Worm (Caenorhabditis elegans): ENCODE results near the gene Y75B8A.7.
A peak's percentile ranks its signal among the peaks of the same experiment; 100 is the strongest.

The Y75B8A.7 gene

ce11 chrIII:12152599-12152998, at the start of gene Y75B8A.7:
Y75B8A.7 (plus strand) TSS chrIII:12152899.
- TF ChIP-seq sem-4 (tag; optimal IDR thresholded peaks at IDR 0.05) (no peak), aly-2 (tag; optimal IDR thresholded peaks at IDR 0.05) (no peak), nhr-23 (tag; optimal IDR thresholded peaks at IDR 0.05) (no peak), snpc-4 (tag; optimal IDR thresholded peaks at IDR 0.05) (no peak), nhr-25 (tag; optimal IDR thresholded peaks at IDR 0.05) (no peak)

DNA sequence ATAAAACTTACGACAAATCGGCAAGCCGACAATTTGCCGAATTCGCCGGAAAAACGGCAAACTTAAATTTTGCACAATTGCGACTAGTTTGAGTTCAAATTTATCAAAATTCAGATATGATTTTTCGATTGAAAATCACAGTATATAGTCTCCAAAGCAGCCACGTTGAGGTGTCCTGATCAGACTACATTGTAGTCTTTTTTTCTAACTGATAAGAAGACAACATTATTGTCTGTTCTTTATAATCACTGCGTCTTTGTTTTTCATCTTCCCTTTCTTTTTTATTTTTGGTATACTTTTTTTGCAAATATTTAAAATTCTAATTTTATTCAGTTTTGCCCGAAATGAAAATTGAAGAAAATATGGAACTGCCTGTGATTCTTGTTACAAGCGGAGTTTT, 45.3 kb upstream of the Y75B8A.7 start, which contains the start of the genes cest-12 and lonp-2:
Gene cest-12 (minus strand): TSS at position 101 of the 400 bp plus-strand sequence.
Gene lonp-2 (plus strand): TSS at position 334 of the 400 bp plus-strand sequence.
- TF ChIP-seq R02D3.7 (tag; optimal IDR thresholded peaks at IDR 0.05) (no peak), mbf-1 (tag; optimal IDR thresholded peaks at IDR 0.05) (no peak), crh-2 (tag; optimal IDR thresholded peaks at IDR 0.05) (no peak), ceh-82 (tag; optimal IDR thresholded peaks at IDR 0.05) (no peak), fos-1 (tag; optimal IDR thresholded peaks at IDR 0.05) (peak; percentile 10)

- no peak for TF ChIP-seq gmeb-1 (tag; optimal IDR thresholded peaks at IDR 0.05)
- TF ChIP-seq aly-2 (tag; optimal IDR thresholded peaks at IDR 0.05): no peak
- no peak for TF ChIP-seq ceh-16 (tag; optimal IDR thresholded peaks at IDR 0.05)
- TF ChIP-seq nhr-10 (tag; optimal IDR thresholded peaks at IDR 0.05): no peak
- no peak for TF ChIP-seq dmd-4 (tag; optimal IDR thresholded peaks at IDR 0.05)
- no peak for TF ChIP-seq ceh-82 (tag; optimal IDR thresholded peaks at IDR 0.05)
- no peak for TF ChIP-seq snpc-4 (tag; optimal IDR thresholded peaks at IDR 0.05)
- TF ChIP-seq ama-1 (optimal IDR thresholded peaks at IDR 0.05): no peak
- no peak for TF ChIP-seq elt-1 (tag; optimal IDR thresholded peaks at IDR 0.05)
- no peak for TF ChIP-seq ztf-4 (tag; optimal IDR thresholded peaks at IDR 0.05)
- no peak for TF ChIP-seq lsy-2 (tag; optimal IDR thresholded peaks at IDR 0.05)
- no peak for TF ChIP-seq fos-1 (tag; optimal IDR thresholded peaks at IDR 0.05)
- no peak for TF ChIP-seq blmp-1 (tag; optimal IDR thresholded peaks at IDR 0.05; ENCODE audit: insufficient read depth)
- no peak for TF ChIP-seq mdl-1 (tag; optimal IDR thresholded peaks at IDR 0.05)
Measured at ce11 chrIII:12118381-12118780, 34.3 kb upstream of the Y75B8A.7 start, which contains the start of gene lron-12. lron-12 (minus strand) TSS chrIII:12118481.

DNA sequence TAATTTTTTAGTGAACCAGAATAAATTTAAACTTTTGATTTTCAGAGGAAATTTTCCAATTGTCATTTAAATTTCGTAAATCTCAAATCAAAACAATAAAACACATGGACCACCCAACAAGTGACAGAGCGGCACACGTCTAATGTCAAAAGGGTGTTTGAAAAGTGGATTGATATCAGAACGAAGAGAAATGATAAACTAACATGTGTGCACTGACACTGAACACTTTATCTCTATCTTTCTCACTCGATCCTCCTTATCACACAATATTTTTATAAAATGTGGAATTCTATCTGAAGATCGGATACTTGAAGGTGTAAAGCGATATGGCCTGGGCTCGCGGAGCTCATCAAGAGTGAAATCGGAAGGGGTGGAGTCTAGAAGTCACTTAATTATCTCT, 33.1 kb upstream of the Y75B8A.7 start:
- TF ChIP-seq C34F6.9 (tag; optimal IDR thresholded peaks at IDR 0.05): no peak

- no peak for TF ChIP-seq unc-39 (tag; optimal IDR thresholded peaks at IDR 0.05)
- peak; percentile 18 for TF ChIP-seq F13H6.1 (tag; optimal IDR thresholded peaks at IDR 0.05)
Measured at ce11 chrIII:12121177-12121576, 31.5 kb upstream of the Y75B8A.7 start.

DNA sequence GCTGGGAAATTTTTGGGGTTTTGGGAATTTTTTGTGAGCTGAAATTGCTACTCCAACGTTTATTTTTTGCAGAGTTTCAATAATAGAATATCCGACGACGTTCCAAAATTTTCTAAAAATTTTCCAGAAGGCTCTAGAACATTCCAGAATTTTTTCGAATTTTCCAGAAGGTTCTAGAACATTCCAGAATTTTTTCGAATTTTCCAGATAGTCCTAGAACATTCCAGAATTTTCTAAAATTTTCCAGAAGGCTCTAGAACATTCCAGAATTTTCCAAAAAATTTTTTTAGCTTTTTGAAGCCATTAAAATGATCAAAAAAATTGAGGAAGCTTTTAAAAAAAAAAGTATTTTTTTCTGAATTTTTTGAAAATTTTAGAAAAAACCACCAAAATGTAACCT, 29.3 kb upstream of the Y75B8A.7 start:
- no peak for TF ChIP-seq nhr-10 (tag; optimal IDR thresholded peaks at IDR 0.05)
- TF ChIP-seq dmd-4 (tag; optimal IDR thresholded peaks at IDR 0.05): no peak
- no peak for TF ChIP-seq unc-55 (GFP tag; optimal IDR thresholded peaks at IDR 0.05)
- TF ChIP-seq unc-62 (GFP tag; optimal IDR thresholded peaks at IDR 0.05): no peak

DNA sequence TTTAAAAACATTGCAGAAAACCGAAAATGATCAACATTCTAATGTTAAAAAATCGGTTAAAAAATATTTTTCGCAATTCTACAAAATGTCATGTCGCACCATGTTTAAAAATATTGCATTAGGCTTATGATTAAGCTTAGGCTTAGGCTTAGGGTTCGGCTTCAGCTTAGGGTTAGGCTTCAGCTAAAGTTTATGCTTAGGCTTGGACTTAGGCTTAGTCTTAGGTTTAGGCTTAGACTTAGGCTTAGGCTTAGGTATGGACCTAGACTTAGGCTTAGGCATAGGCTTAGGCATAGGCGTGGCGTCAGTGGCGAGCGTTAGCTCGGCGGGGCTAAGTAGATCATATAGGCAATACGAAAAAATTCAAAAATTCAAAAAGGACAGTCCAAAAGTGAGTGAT, 28.3 kb upstream of the Y75B8A.7 start:
- TF ChIP-seq ceh-82 (tag; optimal IDR thresholded peaks at IDR 0.05) (no peak), fos-1 (tag; optimal IDR thresholded peaks at IDR 0.05) (no peak), dmd-4 (tag; optimal IDR thresholded peaks at IDR 0.05) (no peak), blmp-1 (tag; optimal IDR thresholded peaks at IDR 0.05; ENCODE audit: insufficient read depth) (no peak), C34F6.9 (tag; optimal IDR thresholded peaks at IDR 0.05) (no peak)

- TF ChIP-seq gmeb-1 (tag; optimal IDR thresholded peaks at IDR 0.05) (no peak), C34F6.9 (tag; optimal IDR thresholded peaks at IDR 0.05) (no peak), nhr-129 (tag; optimal IDR thresholded peaks at IDR 0.05) (no peak), sma-3 (GFP tag; optimal IDR thresholded peaks at IDR 0.05) (no peak), egl-27 (tag; optimal IDR thresholded peaks at IDR 0.05) (no peak), lsy-2 (tag; optimal IDR thresholded peaks at IDR 0.05) (no peak), Y55F3AM.14 (GFP tag; optimal IDR thresholded peaks at IDR 0.05) (no peak), aly-2 (tag; optimal IDR thresholded peaks at IDR 0.05) (no peak), R02D3.7 (tag; optimal IDR thresholded peaks at IDR 0.05) (no peak), alr-1 (tag; optimal IDR thresholded peaks at IDR 0.05) (no peak), peb-1 (tag; optimal IDR thresholded peaks at IDR 0.05) (no peak), ama-1 (optimal IDR thresholded peaks at IDR 0.05) (no peak), nhr-12 (tag; optimal IDR thresholded peaks at IDR 0.05) (no peak), crh-2 (tag; optimal IDR thresholded peaks at IDR 0.05) (no peak), lin-11 (tag; optimal IDR thresholded peaks at IDR 0.05) (no peak), ztf-1 (GFP tag; conservative IDR thresholded peaks at IDR 0.05) (no peak), ztf-11 (tag; optimal IDR thresholded peaks at IDR 0.05) (no peak), fos-1 (tag; optimal IDR thresholded peaks at IDR 0.05) (no peak), unc-39 (tag; optimal IDR thresholded peaks at IDR 0.05) (no peak), nhr-21 (tag; optimal IDR thresholded peaks at IDR 0.05) (no peak)
Measured at ce11 chrIII:12130052-12130451, 22.6 kb upstream of the Y75B8A.7 start, which contains the start of gene Y75B8A.6. Y75B8A.6 (minus strand) TSS chrIII:12130343.
